Fruit fly (Drosophila melanogaster) Kc167 (cell line): Measurements from ENCODE around the gene CG32040.

Experiments used
- Sin3A ChIP-seq: fragments of >200 bp; optimal IDR thresholded peaks from 2 replicates; lab custom pipeline; 2018; ENCODE audit warnings: missing external identifiers
- h ChIP-seq: fragments of >200 bp; optimal IDR thresholded peaks from 3 replicates; lab custom pipeline; 2018; ENCODE audit warnings: missing external identifiers
- psq ChIP-seq: fragments of >200 bp; optimal IDR thresholded peaks from 2 replicates; lab custom pipeline; 2017; ENCODE audit warnings: missing external identifiers

dm6 chr3L:9340839-9341238 is 13.0 kb upstream of the CG32040 start:
- TF ChIP-seq Sin3A (no peak), h (lab: Kevin White, UChicago) (no peak), psq (no peak)
